Fruit fly (Drosophila melanogaster) whole organism: ENCODE results near the gene CG11562.

ENCODE experiments used
- CG8478 ChIP-seq: fragments of >200 bp; optimal IDR thresholded peaks from 2 replicates; lab custom pipeline; 2018; ENCODE audit warnings: inconsistent platforms
- EcR ChIP-seq, 2 experiments: fragments of >200 bp; optimal IDR thresholded peaks; 2 replicates each; lab custom pipeline; 2017; ENCODE audit warnings: missing biosample characterization in 2 of 2, missing genetic modification characterization in 2 of 2, missing genetic modification reagents in 2 of 2
- pan ChIP-seq: fragments of >200 bp; optimal IDR thresholded peaks from 2 replicates; lab custom pipeline; 2017
- psq ChIP-seq: fragments of >200 bp; optimal IDR thresholded peaks from 2 replicates; lab custom pipeline; 2017
- usp ChIP-seq: fragments of >200 bp; optimal IDR thresholded peaks from 2 replicates; lab custom pipeline; 2017; ENCODE audit warnings: missing biosample characterization, missing genetic modification characterization, mixed read lengths

DNA sequence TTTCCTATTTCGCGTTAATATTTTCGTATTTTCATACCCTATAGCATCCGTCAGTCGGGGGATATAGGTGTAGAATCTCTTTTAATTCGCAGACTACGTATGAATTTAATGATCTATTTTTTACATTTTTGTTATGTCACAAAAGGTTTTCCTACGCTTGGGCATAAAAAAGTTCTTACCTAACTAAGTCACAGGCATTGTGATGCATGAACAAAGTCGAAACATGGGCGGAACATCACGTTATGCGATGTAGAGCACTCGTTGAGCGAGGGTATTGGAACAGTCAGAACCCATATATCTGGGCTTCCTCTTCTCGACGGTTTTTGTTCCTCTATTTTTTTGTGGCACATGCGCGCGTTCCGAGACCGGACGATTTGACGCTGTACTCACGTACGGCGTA, 17.0 kb downstream of the CG11562 start:
- TF ChIP-seq EcR (GFP tag; optimal IDR thresholded peaks at IDR 0.05; lab: Kevin White, UChicago) (no peak), CG8478 (lab: Kevin White, UChicago) (no peak), psq (lab: Kevin White, UChicago) (no peak), usp (GFP tag; lab: Kevin White, UChicago) (no peak), pan (lab: Kevin White, UChicago) (peak; percentile 73)
